Worm (Caenorhabditis elegans): Measurements from ENCODE around the gene ZK809.8.

The ZK809.8 gene

DNA sequence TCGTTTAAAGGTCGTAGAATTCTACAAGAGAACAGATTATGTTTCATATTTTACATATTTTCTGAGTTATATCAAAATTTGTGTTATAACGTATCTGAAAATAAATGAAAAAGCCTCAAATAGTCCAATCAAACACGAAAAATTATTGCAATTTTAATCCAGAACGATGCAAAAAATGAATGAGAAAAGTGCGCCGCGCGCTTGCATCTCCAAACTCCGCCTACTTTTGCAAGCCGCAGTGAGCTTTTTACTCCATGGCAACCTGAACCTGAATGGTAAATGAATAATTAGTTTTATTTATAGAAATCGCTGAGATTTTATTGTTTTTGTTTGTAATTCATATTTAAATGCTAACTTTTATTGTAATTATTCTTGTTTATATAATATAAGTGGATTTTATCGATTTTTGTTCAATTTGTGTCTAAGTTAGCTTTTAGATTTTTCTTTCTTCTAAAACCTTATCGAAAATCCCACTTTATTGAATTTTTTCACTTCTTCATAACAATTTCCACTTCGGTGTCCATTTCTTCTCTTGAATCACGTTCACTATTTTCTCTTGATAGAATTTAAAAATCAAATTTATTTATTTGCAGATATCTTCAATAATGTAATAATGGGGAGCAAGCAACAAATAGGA, 7.4 kb upstream of the ZK809.8 start, which contains the start of gene ZK809.5:
Gene ZK809.5 (plus strand): TSS at position 587 of the 637 bp plus-strand sequence.
- no peak for TF ChIP-seq tbx-2 (tag; optimal IDR thresholded peaks at IDR 0.05)
- no peak for TF ChIP-seq pha-4 (tag; optimal IDR thresholded peaks at IDR 0.05)
- peak; percentile 9 for TF ChIP-seq elt-2 (tag; optimal IDR thresholded peaks at IDR 0.05)
- TF ChIP-seq zip-5 (tag; optimal IDR thresholded peaks at IDR 0.05) = no peak
- no peak for TF ChIP-seq ceh-30 (tag; optimal IDR thresholded peaks at IDR 0.05)
- TF ChIP-seq ceh-24 (tag; optimal IDR thresholded peaks at IDR 0.05) = no peak
- no peak for TF ChIP-seq mec-3 (tag; optimal IDR thresholded peaks at IDR 0.05; ENCODE audit: borderline replicate concordance)
- TF ChIP-seq nfya-1 (tag; optimal IDR thresholded peaks at IDR 0.05) = peak; percentile 12

DNA sequence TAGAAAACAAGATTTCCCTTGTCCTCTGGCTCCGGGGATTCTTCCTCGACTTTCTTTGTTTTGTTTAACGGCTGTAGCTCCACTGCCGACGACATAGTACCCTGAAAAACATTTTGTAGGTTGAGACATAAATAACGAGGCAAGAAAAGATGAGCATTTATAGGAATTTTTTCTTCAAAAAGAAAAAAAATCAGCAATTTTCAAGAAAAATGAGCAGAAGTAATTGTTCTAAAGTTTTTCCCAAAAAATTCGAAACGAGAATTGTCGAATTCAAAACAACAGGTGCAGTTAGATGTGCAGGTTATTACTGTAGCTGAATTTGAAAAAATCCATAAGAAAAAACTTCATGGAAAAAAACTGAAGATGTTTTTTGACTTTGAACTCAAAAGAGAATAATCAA, 6.5 kb upstream of the ZK809.8 start, which contains the start of gene ent-1:
Gene ent-1 (minus strand): TSS at position 101 of the 400 bp plus-strand sequence.
- TF ChIP-seq dmd-4 (tag; optimal IDR thresholded peaks at IDR 0.05; ENCODE audit: borderline replicate concordance) (no peak), ceh-45 (GFP tag; IDR thresholded peaks at IDR 0.05) (no peak), unc-42 (tag; optimal IDR thresholded peaks at IDR 0.05) (no peak), ceh-9 (tag; optimal IDR thresholded peaks at IDR 0.05) (no peak), zip-5 (tag; optimal IDR thresholded peaks at IDR 0.05) (no peak), hlh-30 (tag; optimal IDR thresholded peaks at IDR 0.05; ENCODE audit: insufficient read depth) (no peak), syd-9 (tag; optimal IDR thresholded peaks at IDR 0.05) (no peak), T23F11.4 (GFP tag; optimal IDR thresholded peaks at IDR 0.05) (no peak), ceh-22 (tag; optimal IDR thresholded peaks at IDR 0.05) (no peak), ceh-19 (GFP tag; optimal IDR thresholded peaks at IDR 0.05) (no peak), tbx-7 (tag; optimal IDR thresholded peaks at IDR 0.05) (no peak), ahr-1 (tag; optimal IDR thresholded peaks at IDR 0.05) (no peak), ceh-34 (tag; optimal IDR thresholded peaks at IDR 0.05) (no peak), pros-1 (tag; optimal IDR thresholded peaks at IDR 0.05) (no peak), ceh-31 (tag; optimal IDR thresholded peaks at IDR 0.05) (no peak), fkh-10 (GFP tag; optimal IDR thresholded peaks at IDR 0.05) (no peak)

DNA sequence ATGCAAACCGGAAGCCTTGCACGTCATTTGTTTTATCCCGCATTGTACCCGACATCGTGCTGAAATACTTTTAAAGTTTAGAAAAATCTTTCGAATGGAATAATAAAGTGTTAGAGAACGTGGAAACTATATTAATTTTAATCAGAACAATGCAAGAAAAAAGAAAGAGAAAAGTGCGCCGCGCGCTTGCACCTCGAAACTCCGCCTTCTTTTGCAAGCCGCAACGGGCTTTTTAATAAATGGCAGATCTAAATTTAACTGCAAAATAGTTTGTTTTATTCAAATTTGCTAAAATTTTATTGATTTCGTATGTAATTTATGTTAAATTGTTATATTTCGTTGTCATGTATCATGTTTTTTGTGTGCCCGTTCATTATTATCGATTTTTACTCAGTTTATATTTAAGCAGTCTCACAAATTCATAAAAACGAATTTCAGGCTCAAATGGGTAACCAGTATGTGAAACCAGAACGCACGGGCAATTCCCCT, 3.1 kb upstream of the ZK809.8 start, which contains the start of the genes acl-3 and ndub-6:
Gene acl-3 (minus strand): TSS at position 59 of the 489 bp plus-strand sequence.
Gene ndub-6 (plus strand): TSS at position 439 of the 489 bp plus-strand sequence.
- TF ChIP-seq unc-55 (GFP tag; optimal IDR thresholded peaks at IDR 0.05) (no peak), hlh-13 (GFP tag; optimal IDR thresholded peaks at IDR 0.05) (no peak)

DNA sequence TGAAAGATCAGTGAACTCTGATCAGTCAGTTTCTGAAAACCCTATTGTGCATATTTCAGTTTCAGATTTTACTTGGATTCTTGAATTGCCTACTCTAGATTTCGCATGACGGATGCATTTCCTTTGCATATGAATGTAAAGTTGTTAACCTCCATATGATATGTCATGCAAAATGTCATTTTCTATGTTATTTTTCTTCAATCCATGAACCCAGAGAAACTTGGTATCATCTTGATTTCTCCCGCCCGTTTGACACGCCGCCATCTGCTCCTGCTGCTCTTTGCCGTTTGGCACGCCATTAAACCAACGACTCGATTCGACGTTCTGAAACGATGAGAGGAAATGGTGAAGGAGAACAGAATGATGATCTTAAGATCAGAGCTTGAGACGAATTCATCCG, 1.5 kb upstream of the ZK809.8 start:
- TF ChIP-seq pat-9 (tag; optimal IDR thresholded peaks at IDR 0.05) = no peak
- TF ChIP-seq lin-11 (tag; optimal IDR thresholded peaks at IDR 0.05) = no peak
- no peak for TF ChIP-seq ahr-1 (tag; optimal IDR thresholded peaks at IDR 0.05)
- TF ChIP-seq ceh-48 (tag; optimal IDR thresholded peaks at IDR 0.05) = no peak
- TF ChIP-seq F13H6.1 (tag; optimal IDR thresholded peaks at IDR 0.05) = no peak
- TF ChIP-seq C38D4.7 (GFP tag; optimal IDR thresholded peaks at IDR 0.05) = no peak
- no peak for TF ChIP-seq rnt-1 (tag; optimal IDR thresholded peaks at IDR 0.05)
- TF ChIP-seq gmeb-2 (tag; optimal IDR thresholded peaks at IDR 0.05) = no peak
- no peak for TF ChIP-seq T23F11.4 (GFP tag; optimal IDR thresholded peaks at IDR 0.05)

DNA sequence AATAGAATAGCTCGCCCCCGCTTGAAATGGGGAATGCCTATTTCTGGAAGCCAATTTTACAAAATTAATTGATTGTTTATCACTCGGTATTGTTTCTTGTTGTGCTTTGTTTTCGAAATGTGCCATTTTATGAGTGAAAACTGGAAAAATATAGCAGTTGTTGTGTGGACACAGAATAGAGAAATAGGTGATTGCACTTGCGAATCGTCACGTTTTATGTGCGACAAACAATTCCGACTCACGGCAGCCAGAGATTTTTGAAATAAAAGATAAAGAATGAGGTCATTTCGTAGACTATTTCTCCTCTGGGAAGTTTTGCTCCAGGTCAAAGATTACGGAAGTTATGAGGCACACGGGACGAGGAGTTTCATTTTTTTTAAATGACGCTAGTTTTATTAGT, 2.0 kb downstream of the ZK809.8 start:
- TF ChIP-seq sox-2 (GFP tag; IDR thresholded peaks at IDR 0.05) (no peak), ceh-14 (tag; optimal IDR thresholded peaks at IDR 0.05) (no peak), ahr-1 (tag; optimal IDR thresholded peaks at IDR 0.05) (no peak), ceh-22 (tag; optimal IDR thresholded peaks at IDR 0.05) (no peak), ama-1 (optimal IDR thresholded peaks at IDR 0.05) (no peak), hlh-13 (GFP tag; optimal IDR thresholded peaks at IDR 0.05) (no peak), nhr-11 (tag; optimal IDR thresholded peaks at IDR 0.05) (no peak), nfya-1 (tag; optimal IDR thresholded peaks at IDR 0.05) (no peak), hlh-8 (tag; optimal IDR thresholded peaks at IDR 0.05) (no peak), lim-6 (tag; optimal IDR thresholded peaks at IDR 0.05) (no peak), ztf-16 (tag; optimal IDR thresholded peaks at IDR 0.05) (no peak), pag-3 (tag; optimal IDR thresholded peaks at IDR 0.05; ENCODE audit: borderline replicate concordance) (no peak), odd-2 (tag; optimal IDR thresholded peaks at IDR 0.05) (no peak), ceh-48 (tag; optimal IDR thresholded peaks at IDR 0.05) (no peak), tbx-2 (tag; optimal IDR thresholded peaks at IDR 0.05) (no peak), rnt-1 (tag; optimal IDR thresholded peaks at IDR 0.05) (no peak), ceh-2 (tag; optimal IDR thresholded peaks at IDR 0.05) (no peak), sox-4 (tag; optimal IDR thresholded peaks at IDR 0.05) (no peak), ceh-45 (GFP tag; IDR thresholded peaks at IDR 0.05) (no peak), hlh-6 (tag; optimal IDR thresholded peaks at IDR 0.05) (no peak)

Measured in whole organism, late embryonic.